Worm (Caenorhabditis elegans) whole organism, L4/young adult: ENCODE measurements around the gene obr-1.

ENCODE experiments used
- W03F9.2 ChIP-seq: fragments of 150-350 bp; optimal IDR thresholded peaks from 2 replicates; lab custom pipeline; 2014; ENCODE audit warnings: missing biosample characterization, missing genetic modification characterization
- dao-5 ChIP-seq: sonication (generic microtip); optimal IDR thresholded peaks from 2 replicates; lab custom pipeline; 2016; ENCODE audit warnings: missing genotype, missing genetic modification characterization, moderate library complexity, missing compliant biosample characterization

DNA sequence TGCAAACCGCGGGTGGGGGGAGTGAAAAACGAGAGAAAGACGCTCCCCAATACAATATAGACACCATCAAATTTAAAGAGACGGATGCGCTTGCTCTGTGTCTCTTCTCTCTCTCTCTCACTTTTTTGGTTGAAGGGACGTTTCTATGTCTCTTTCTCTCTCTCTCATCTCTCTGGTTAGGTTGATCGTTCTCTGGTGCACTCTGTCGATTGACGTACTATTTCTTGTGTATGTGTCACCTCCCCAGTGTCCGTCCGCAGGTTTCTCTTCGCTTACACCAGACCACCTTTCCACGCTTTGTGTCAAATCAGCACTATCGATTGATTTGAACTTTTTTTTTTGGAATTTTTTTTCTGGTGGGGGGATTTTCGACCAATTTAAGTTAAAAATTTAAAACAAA lies 27.3 kb downstream of the obr-1 start:
- TF ChIP-seq dao-5 (tag; lab: Kevin White, UChicago) = no peak
- TF ChIP-seq W03F9.2 (tag; lab: Kevin White, UChicago) = peak; percentile 4
